Worm (Caenorhabditis elegans): Measurements from ENCODE around the gene pinn-1.
A peak's percentile ranks its signal among the peaks of the same experiment; 100 is the strongest.

The pinn-1 gene

ce11 chrII:2866541-2867124, 22.2 kb downstream of the pinn-1 start, which contains the start of the genes Y110A2AL.9 and Y110A2AL.3:
TSS of gene Y110A2AL.9 (minus strand) at chrII:2866641.
TSS of gene Y110A2AL.3 (plus strand) at chrII:2867074.
- TF ChIP-seq skn-1 (tag; optimal IDR thresholded peaks at IDR 0.05): no peak
- no peak for TF ChIP-seq nhr-25 (tag; optimal IDR thresholded peaks at IDR 0.05)

ce11 chrII:2865355-2865754, 23.5 kb downstream of the pinn-1 start:
- TF ChIP-seq jun-1 (tag; optimal IDR thresholded peaks at IDR 0.05) (no peak), ama-1 (optimal IDR thresholded peaks at IDR 0.05) (no peak), nhr-25 (tag; optimal IDR thresholded peaks at IDR 0.05) (no peak)

ce11 chrII:2864229-2864628, 24.6 kb downstream of the pinn-1 start, which contains the start of gene Y110A2AL.5:
TSS of gene Y110A2AL.5 (plus strand) at chrII:2864529.
- TF ChIP-seq snpc-4 (tag; optimal IDR thresholded peaks at IDR 0.05) (no peak), egl-5 (tag; optimal IDR thresholded peaks at IDR 0.05) (no peak), elt-2 (tag; optimal IDR thresholded peaks at IDR 0.05) (no peak), lin-39 (tag; optimal IDR thresholded peaks at IDR 0.05) (no peak), egl-27 (tag; optimal IDR thresholded peaks at IDR 0.05) (no peak), nhr-23 (tag; optimal IDR thresholded peaks at IDR 0.05) (no peak), jun-1 (tag; optimal IDR thresholded peaks at IDR 0.05) (no peak), fkh-10 (GFP tag; optimal IDR thresholded peaks at IDR 0.05) (no peak), nhr-28 (tag; optimal IDR thresholded peaks at IDR 0.05) (no peak), R02D3.7 (tag; optimal IDR thresholded peaks at IDR 0.05) (no peak), ceh-82 (tag; optimal IDR thresholded peaks at IDR 0.05) (no peak), ceh-16 (tag; optimal IDR thresholded peaks at IDR 0.05) (no peak)

- TF ChIP-seq elt-2 (tag; optimal IDR thresholded peaks at IDR 0.05) (no peak), nhr-237 (tag; optimal IDR thresholded peaks at IDR 0.05) (no peak), skn-1 (tag; optimal IDR thresholded peaks at IDR 0.05) (no peak), ceh-82 (tag; optimal IDR thresholded peaks at IDR 0.05) (no peak), nhr-43 (tag; optimal IDR thresholded peaks at IDR 0.05; ENCODE audit: poor library complexity, severe bottlenecking) (no peak)
Measured at ce11 chrII:2862557-2863035, 26.2 kb downstream of the pinn-1 start.

ce11 chrII:2861385-2862099, 27.3 kb downstream of the pinn-1 start:
- no peak for TF ChIP-seq mdl-1 (tag; optimal IDR thresholded peaks at IDR 0.05)
- TF ChIP-seq unc-62 (GFP tag; optimal IDR thresholded peaks at IDR 0.05): no peak
- peak; percentile 32 for TF ChIP-seq hmg-11 (tag; optimal IDR thresholded peaks at IDR 0.05)
- no peak for TF ChIP-seq pha-4 (tag; optimal IDR thresholded peaks at IDR 0.05)
- no peak for TF ChIP-seq skn-1 (tag; optimal IDR thresholded peaks at IDR 0.05)
- no peak for TF ChIP-seq ceh-82 (tag; optimal IDR thresholded peaks at IDR 0.05)
- no peak for TF ChIP-seq ceh-28 (tag; optimal IDR thresholded peaks at IDR 0.05)
- TF ChIP-seq ceh-16 (tag; optimal IDR thresholded peaks at IDR 0.05): no peak
- TF ChIP-seq mml-1 (tag; optimal IDR thresholded peaks at IDR 0.05): no peak
- no peak for TF ChIP-seq eor-1 (tag; optimal IDR thresholded peaks at IDR 0.05)
- no peak for TF ChIP-seq nfya-1 (tag; optimal IDR thresholded peaks at IDR 0.05; ENCODE audit: insufficient read depth)
- TF ChIP-seq R02D3.7 (tag; optimal IDR thresholded peaks at IDR 0.05): no peak
- no peak for TF ChIP-seq nhr-76 (tag; optimal IDR thresholded peaks at IDR 0.05)
- TF ChIP-seq elt-2 (tag; optimal IDR thresholded peaks at IDR 0.05): peak; percentile 19
- no peak for TF ChIP-seq pqm-1 (tag; optimal IDR thresholded peaks at IDR 0.05)
- no peak for TF ChIP-seq lin-39 (tag; optimal IDR thresholded peaks at IDR 0.05)

ce11 chrII:2859873-2860821, 28.7 kb downstream of the pinn-1 start:
- TF ChIP-seq nhr-23 (tag; optimal IDR thresholded peaks at IDR 0.05): peak; percentile 43
- no peak for TF ChIP-seq skn-1 (tag; optimal IDR thresholded peaks at IDR 0.05)
- TF ChIP-seq pha-4 (tag; optimal IDR thresholded peaks at IDR 0.05): peak; percentile 24
- no peak for TF ChIP-seq mml-1 (tag; optimal IDR thresholded peaks at IDR 0.05)
- peak; percentile 10 for TF ChIP-seq nfya-1 (tag; optimal IDR thresholded peaks at IDR 0.05; ENCODE audit: insufficient read depth)
